Worm (Caenorhabditis elegans) whole organism, L3 larva: ENCODE data around the gene srw-9.

ENCODE experiments used
- ZK546.5 ChIP-seq: sonication (generic microtip); optimal IDR thresholded peaks from 2 replicates; lab custom pipeline; 2017; ENCODE audit warnings: missing biosample characterization, missing genetic modification characterization
- pha-4 ChIP-seq: fragments of 150-350 bp; optimal IDR thresholded peaks from 2 replicates; lab custom pipeline; 2014; ENCODE audit warnings: missing biosample characterization, missing genetic modification reagents, missing genetic modification characterization
- unc-39 ChIP-seq: sonication (generic microtip); optimal IDR thresholded peaks from 4 replicates; lab custom pipeline; 2017; ENCODE audit warnings: missing biosample characterization, missing genetic modification characterization

ce11 chrIII:12789420-12789819 lies 32.0 kb downstream of the srw-9 start, which contains the start of gene BE10.1:
- TF ChIP-seq pha-4 (tag; lab: Kevin White, UChicago) (no peak), unc-39 (tag; lab: Kevin White, UChicago) (no peak), ZK546.5 (tag; lab: Kevin White, UChicago) (no peak)
